Fruit fly (Drosophila melanogaster) whole organism, prepupa: ENCODE results near the gene CG17404.

Experiments
- CG10631 ChIP-seq: fragments of 200-800 bp; sonication (Bioruptor generic); optimal IDR thresholded peaks from 2 replicates; lab custom pipeline; 2016; ENCODE audit warnings: missing biosample characterization, missing genetic modification characterization
- CG11294 ChIP-seq: fragments of 200-800 bp; sonication (Bioruptor generic); IDR thresholded peaks from 2 replicates; pipeline ENCODE4 v1.3.6; 2022; ENCODE audit warnings: missing biosample characterization, missing genetic modification characterization
- CG11762 ChIP-seq: fragments of 200-800 bp; sonication (Bioruptor generic); optimal IDR thresholded peaks from 3 replicates; lab custom pipeline; 2016; ENCODE audit warnings: missing biosample characterization, missing genetic modification characterization; ENCODE audit not compliant: insufficient read depth
- CG15336 ChIP-seq: fragments of 200-800 bp; sonication (Bioruptor generic); IDR thresholded peaks from 2 replicates; pipeline ENCODE4 v1.3.6; 2022; ENCODE audit warnings: missing biosample characterization, missing genetic modification characterization
- CG3032 ChIP-seq: fragments of 200-800 bp; optimal IDR thresholded peaks from 2 replicates; lab custom pipeline; 2019; ENCODE audit warnings: missing biosample characterization, mild to moderate bottlenecking, missing genetic modification characterization, moderate library complexity
- CG31627 ChIP-seq: fragments of 200-800 bp; sonication (Bioruptor generic); optimal IDR thresholded peaks from 3 replicates; lab custom pipeline; 2016; ENCODE audit warnings: missing biosample characterization, missing genetic modification characterization
- CG34406 ChIP-seq: fragments of 200-800 bp; sonication (Bioruptor generic); optimal IDR thresholded peaks from 3 replicates; lab custom pipeline; 2016; ENCODE audit warnings: missing biosample characterization, missing genetic modification characterization
- CG3919 ChIP-seq: fragments of 200-800 bp; sonication (Bioruptor generic); optimal IDR thresholded peaks from 3 replicates; lab custom pipeline; 2016; ENCODE audit warnings: missing biosample characterization, missing genetic modification characterization
- CG4318 ChIP-seq: fragments of 200-800 bp; sonication (Bioruptor generic); optimal IDR thresholded peaks from 3 replicates; lab custom pipeline; 2017; ENCODE audit warnings: missing biosample characterization, mild to moderate bottlenecking, missing genetic modification characterization
- CG6163 ChIP-seq: fragments of 200-800 bp; sonication (Bioruptor generic); IDR thresholded peaks from 3 replicates; pipeline ENCODE4 v1.3.6; 2022; ENCODE audit warnings: missing biosample characterization, missing genetic modification characterization
- CG6276 ChIP-seq: fragments of 200-800 bp; sonication (Bioruptor generic); optimal IDR thresholded peaks from 2 replicates; lab custom pipeline; 2017; ENCODE audit warnings: missing biosample characterization, mild to moderate bottlenecking, missing genetic modification characterization
- CG6808 ChIP-seq: fragments of 200-800 bp; sonication (Bioruptor generic); optimal IDR thresholded peaks from 3 replicates; lab custom pipeline; 2017; ENCODE audit warnings: missing biosample characterization, missing genetic modification characterization, mild to moderate bottlenecking, moderate library complexity, missing genetic modification reagents
- CG6854 ChIP-seq: fragments of 200-800 bp; sonication (Bioruptor generic); optimal IDR thresholded peaks from 2 replicates; lab custom pipeline; 2017; ENCODE audit warnings: missing biosample characterization, mild to moderate bottlenecking, missing genetic modification characterization
- CG8119 ChIP-seq: fragments of 200-800 bp; sonication (Bioruptor generic); IDR thresholded peaks from 3 replicates; pipeline ENCODE4 v1.3.6; 2022; ENCODE audit warnings: missing biosample characterization, missing genetic modification characterization
- Eip78C ChIP-seq: fragments of 200-800 bp; sonication (Bioruptor generic); peaks from one replicate; lab custom pipeline; 2016; ENCODE audit warnings: missing biosample characterization, missing genetic modification characterization
- Eip93F ChIP-seq: fragments of 200-800 bp; sonication (Bioruptor generic); optimal IDR thresholded peaks from 2 replicates; lab custom pipeline; 2016; ENCODE audit warnings: missing biosample characterization, mild to moderate bottlenecking, missing genetic modification characterization
- Ets21C ChIP-seq: fragments of 200-800 bp; sonication (Bioruptor generic); optimal IDR thresholded peaks from 3 replicates; lab custom pipeline; 2016; ENCODE audit warnings: missing biosample characterization, missing genetic modification characterization
- Hr38 ChIP-seq: sonication (Bioruptor generic); optimal IDR thresholded peaks from 2 replicates; lab custom pipeline; 2016; ENCODE audit warnings: missing biosample characterization, missing genetic modification characterization
- Hr39 ChIP-seq: fragments of 200-800 bp; sonication (Bioruptor generic); optimal IDR thresholded peaks from 2 replicates; lab custom pipeline; 2016; ENCODE audit warnings: missing biosample characterization, missing genetic modification characterization
- Hr4 ChIP-seq: fragments of 200-800 bp; sonication (Bioruptor generic); optimal IDR thresholded peaks from 3 replicates; lab custom pipeline; 2016; ENCODE audit warnings: missing biosample characterization, missing genetic modification characterization
- Met ChIP-seq: fragments of 200-800 bp; sonication (Bioruptor generic); optimal IDR thresholded peaks from 3 replicates; lab custom pipeline; 2016; ENCODE audit warnings: missing biosample characterization, missing genetic modification characterization
- Smox ChIP-seq: fragments of 200-800 bp; sonication (Bioruptor generic); optimal IDR thresholded peaks from 3 replicates; lab custom pipeline; 2016; ENCODE audit warnings: missing biosample characterization, missing genetic modification characterization
- Sox14 ChIP-seq: fragments of 200-800 bp; sonication (Bioruptor generic); optimal IDR thresholded peaks from 3 replicates; lab custom pipeline; 2016; ENCODE audit warnings: missing biosample characterization, missing genetic modification characterization
- Sox15 ChIP-seq: fragments of 200-800 bp; sonication (Bioruptor generic); optimal IDR thresholded peaks from 3 replicates; lab custom pipeline; 2016; ENCODE audit warnings: missing biosample characterization, missing genetic modification characterization
- acj6 ChIP-seq: fragments of 200-800 bp; sonication (Bioruptor generic); optimal IDR thresholded peaks from 3 replicates; lab custom pipeline; 2016; ENCODE audit warnings: missing biosample characterization, missing genetic modification characterization
- cyc ChIP-seq: fragments of 200-800 bp; sonication (Bioruptor generic); optimal IDR thresholded peaks from 3 replicates; lab custom pipeline; 2016; ENCODE audit warnings: missing biosample characterization, missing genetic modification characterization
- dac ChIP-seq: fragments of 200-800 bp; sonication (Bioruptor generic); optimal IDR thresholded peaks from 2 replicates; lab custom pipeline; 2017; ENCODE audit warnings: missing biosample characterization, mild to moderate bottlenecking, missing genetic modification characterization
- dsx ChIP-seq: fragments of 200-800 bp; optimal IDR thresholded peaks from 3 replicates; lab custom pipeline; 2019; ENCODE audit warnings: missing biosample characterization, mild to moderate bottlenecking, missing genetic modification characterization, moderate library complexity; ENCODE audit not compliant: poor library complexity, severe bottlenecking
- eg ChIP-seq: fragments of 200-800 bp; sonication (Bioruptor generic); IDR thresholded peaks from 3 replicates; pipeline ENCODE4 v1.3.6; 2022; ENCODE audit warnings: missing biosample characterization, missing genetic modification characterization
- esn ChIP-seq: fragments of 200-800 bp; sonication (Bioruptor generic); optimal IDR thresholded peaks from 2 replicates; lab custom pipeline; 2016; ENCODE audit warnings: missing biosample characterization, mild to moderate bottlenecking, missing genetic modification characterization, moderate library complexity
- fd59A ChIP-seq: fragments of 200-800 bp; sonication (Bioruptor generic); optimal IDR thresholded peaks from 2 replicates; lab custom pipeline; 2017; ENCODE audit warnings: missing biosample characterization, mild to moderate bottlenecking, missing genetic modification characterization, missing genetic modification reagents
- fd85E ChIP-seq: fragments of 200-800 bp; sonication (Bioruptor generic); optimal IDR thresholded peaks from 3 replicates; lab custom pipeline; 2016; ENCODE audit warnings: missing biosample characterization, missing genetic modification characterization
- net ChIP-seq: fragments of 200-800 bp; sonication (Bioruptor generic); optimal IDR thresholded peaks from 3 replicates; lab custom pipeline; 2016; ENCODE audit warnings: missing biosample characterization, missing genetic modification characterization
- pdm3 ChIP-seq: fragments of 200-800 bp; sonication (Bioruptor generic); optimal IDR thresholded peaks from 3 replicates; lab custom pipeline; 2016; ENCODE audit warnings: missing biosample characterization, missing genetic modification characterization
- ss ChIP-seq, 2 experiments: fragments of 200-800 bp; sonication (Bioruptor generic); optimal IDR thresholded peaks; 2 replicates in 1 of 2; 3 replicates in 1 of 2; lab custom pipeline; 2017 to 2018; ENCODE audit warnings: mild to moderate bottlenecking in 2 of 2, missing biosample characterization in 2 of 2, missing genetic modification characterization in 2 of 2, moderate library complexity in 1 of 2
- svp ChIP-seq: fragments of 200-800 bp; sonication (Bioruptor generic); peaks from one replicate; lab custom pipeline; 2016; ENCODE audit warnings: missing biosample characterization, missing genetic modification characterization
- vri ChIP-seq: fragments of 200-800 bp; sonication (Bioruptor generic); optimal IDR thresholded peaks from 3 replicates; lab custom pipeline; 2016; ENCODE audit warnings: missing biosample characterization, mild to moderate bottlenecking, missing genetic modification characterization

CG17404 gene

DNA sequence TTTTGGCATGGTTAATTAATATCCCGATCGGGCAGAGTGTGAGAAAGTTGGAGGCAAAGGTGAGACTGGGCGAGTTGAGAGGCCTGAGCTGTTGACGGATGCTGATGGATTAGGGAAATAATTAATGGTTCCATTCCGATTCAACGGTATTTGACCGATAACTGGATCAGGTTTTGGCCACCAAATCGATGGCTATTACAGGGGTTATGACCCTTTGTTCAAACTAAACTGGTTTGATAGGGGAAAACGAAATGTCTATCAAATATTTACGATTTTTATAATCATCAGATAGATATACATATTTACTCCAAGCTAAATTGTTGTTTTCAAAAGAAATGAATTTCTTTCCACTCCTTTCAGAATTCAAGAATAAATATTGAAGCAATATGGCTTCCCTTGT, 33.6 kb upstream of the CG17404 start, which contains the start of the genes CG44037 and svp:
Gene CG44037 (plus strand): TSS at position 301 of the 400 bp plus-strand sequence.
Gene svp (plus strand): TSS at position 301 of the 400 bp plus-strand sequence.
- TF ChIP-seq fd59A (GFP tag; lab: Kevin White, UChicago) = no peak
- no peak for TF ChIP-seq CG3032 (tag; lab: Kevin White, UChicago)
- TF ChIP-seq Met (GFP tag; lab: Kevin White, UChicago) = no peak
- TF ChIP-seq net (GFP tag; lab: Kevin White, UChicago) = no peak
- no peak for TF ChIP-seq dac (GFP tag; lab: Kevin White, UChicago)
- no peak for TF ChIP-seq Smox (GFP tag; lab: Kevin White, UChicago)
- TF ChIP-seq esn = no peak
- TF ChIP-seq CG3919 = no peak
- TF ChIP-seq CG31627 (GFP tag; lab: Kevin White, UChicago) = no peak
- TF ChIP-seq CG11762 (GFP tag; lab: Kevin White, UChicago) = no peak
- TF ChIP-seq CG34406 (GFP tag; lab: Kevin White, UChicago) = no peak
- no peak for TF ChIP-seq CG6808 (GFP tag; lab: Kevin White, UChicago)
- no peak for TF ChIP-seq eg
- TF ChIP-seq CG6854 (GFP tag; lab: Kevin White, UChicago) = no peak
- TF ChIP-seq Hr4 (GFP tag; lab: Kevin White, UChicago) = no peak
- TF ChIP-seq Sox15 = no peak
- no peak for TF ChIP-seq dsx (GFP tag; lab: Kevin White, UChicago)
- TF ChIP-seq Sox14 (GFP tag; lab: Kevin White, UChicago) = no peak
- no peak for TF ChIP-seq CG10631 (GFP tag; lab: Kevin White, UChicago)

- TF ChIP-seq CG6276 (no peak), net (GFP tag; lab: Kevin White, UChicago) (no peak), CG11294 (GFP tag; lab: Robert Waterston, UW) (no peak), svp (no peak), CG10631 (GFP tag; lab: Kevin White, UChicago) (no peak), ss (GFP tag; optimal IDR thresholded peaks at IDR 0.05; lab: Kevin White, UChicago) (no peak), Hr38 (GFP tag; lab: Kevin White, UChicago) (no peak), fd59A (GFP tag; lab: Kevin White, UChicago) (no peak), Sox14 (GFP tag; lab: Kevin White, UChicago) (no peak), vri (GFP tag; lab: Kevin White, UChicago) (no peak), CG4318 (GFP tag; lab: Kevin White, UChicago) (no peak), CG8119 (GFP tag; lab: Robert Waterston, UW) (no peak), eg (no peak), Hr39 (GFP tag; lab: Kevin White, UChicago) (no peak), acj6 (GFP tag; lab: Kevin White, UChicago) (no peak), fd85E (GFP tag; lab: Kevin White, UChicago) (no peak), pdm3 (GFP tag; lab: Kevin White, UChicago) (no peak), cyc (no peak), Ets21C (GFP tag; lab: Kevin White, UChicago) (no peak)
Measured at dm6 chr3R:12253887-12254286, 29.1 kb upstream of the CG17404 start, which contains the start of gene CG3942. Gene CG3942 (plus strand): TSS chr3R:12254187.

- no peak for TF ChIP-seq Eip78C (GFP tag; lab: Kevin White, UChicago)
- TF ChIP-seq CG6276 = no peak
- TF ChIP-seq Eip93F = no peak
- no peak for TF ChIP-seq fd85E (GFP tag; lab: Kevin White, UChicago)
- TF ChIP-seq svp = no peak
- no peak for TF ChIP-seq CG8119 (GFP tag; lab: Robert Waterston, UW)
- TF ChIP-seq CG6163 (GFP tag; lab: Robert Waterston, UW) = no peak
- no peak for TF ChIP-seq Met (GFP tag; lab: Kevin White, UChicago)
- no peak for TF ChIP-seq CG15336 (GFP tag; lab: Robert Waterston, UW)
- TF ChIP-seq esn = no peak
- no peak for TF ChIP-seq CG34406 (GFP tag; lab: Kevin White, UChicago)
- TF ChIP-seq CG6808 (GFP tag; lab: Kevin White, UChicago) = no peak
Measured at dm6 chr3R:12252457-12253065, 27.7 kb upstream of the CG17404 start.
